Worm (Caenorhabditis elegans) whole organism, mixed stage, embryonic: ENCODE data around the gene rin-1.
"Not testable (repeated sequence)": the region's sequence is repeated elsewhere in the genome, so short reads cannot be mapped to it uniquely, and the experiment has no call there.

Experiments used
- M03D4.4 ChIP-seq: sonication (generic microtip); optimal IDR thresholded peaks from 2 replicates; lab custom pipeline; 2017; ENCODE audit warnings: mild to moderate bottlenecking, missing genetic modification characterization, missing compliant biosample characterization
- bed-3 ChIP-seq: fragments of 200-800 bp; sonication (Bioruptor generic); optimal IDR thresholded peaks from 3 replicates; lab custom pipeline; 2018; ENCODE audit warnings: mild to moderate bottlenecking, missing genetic modification characterization, moderate library complexity, missing compliant biosample characterization
- ceh-39 ChIP-seq: fragments of 150-350 bp; optimal IDR thresholded peaks from 2 replicates; lab custom pipeline; 2014; ENCODE audit warnings: missing biosample characterization, missing genetic modification characterization
- ceh-43 ChIP-seq: fragments of 200-800 bp; sonication (Bioruptor generic); optimal IDR thresholded peaks from 2 replicates; lab custom pipeline; 2018; ENCODE audit warnings: mild to moderate bottlenecking, missing genetic modification characterization, moderate library complexity, missing compliant biosample characterization
- ceh-83 ChIP-seq: fragments of 200-800 bp; sonication (Bioruptor generic); optimal IDR thresholded peaks from 2 replicates; lab custom pipeline; 2018; ENCODE audit warnings: mild to moderate bottlenecking, missing genetic modification characterization, missing compliant biosample characterization
- drap-1 ChIP-seq: fragments of 200-800 bp; sonication (Bioruptor generic); optimal IDR thresholded peaks from 3 replicates; lab custom pipeline; 2018; ENCODE audit warnings: mild to moderate bottlenecking, missing genetic modification characterization, missing compliant biosample characterization
- elt-1 ChIP-seq: sonication (generic microtip); optimal IDR thresholded peaks from 2 replicates; lab custom pipeline; 2017; ENCODE audit warnings: missing genetic modification characterization, mild to moderate bottlenecking, missing compliant biosample characterization, antibody characterized with exemption, moderate library complexity, borderline replicate concordance; ENCODE audit not compliant: insufficient read depth
- elt-3 ChIP-seq: fragments of 150-350 bp; optimal IDR thresholded peaks from 2 replicates; lab custom pipeline; 2014; ENCODE audit warnings: missing biosample characterization, missing genetic modification characterization
- flh-1 ChIP-seq: fragments of 200-800 bp; sonication (Bioruptor generic); optimal IDR thresholded peaks from 2 replicates; lab custom pipeline; 2018; ENCODE audit warnings: mild to moderate bottlenecking, missing genetic modification characterization, moderate library complexity, missing compliant biosample characterization
- ham-2 ChIP-seq: fragments of 200-800 bp; sonication (Bioruptor generic); optimal IDR thresholded peaks from 2 replicates; lab custom pipeline; 2018; ENCODE audit warnings: mild to moderate bottlenecking, missing genetic modification characterization, missing compliant biosample characterization
- hlh-1 ChIP-seq: fragments of 150-350 bp; optimal IDR thresholded peaks from 2 replicates; lab custom pipeline; 2014; ENCODE audit warnings: missing biosample characterization, missing genetic modification reagents, missing genetic modification characterization
- lsy-2 ChIP-seq: fragments of 150-350 bp; optimal IDR thresholded peaks from 2 replicates; lab custom pipeline; 2014; ENCODE audit warnings: missing biosample characterization, missing genetic modification characterization
- mab-5 ChIP-seq: fragments of 150-350 bp; optimal IDR thresholded peaks from 2 replicates; lab custom pipeline; 2014; ENCODE audit warnings: missing biosample characterization, missing genetic modification characterization
- mls-2 ChIP-seq: sonication (generic microtip); optimal IDR thresholded peaks from 2 replicates; lab custom pipeline; 2016; ENCODE audit warnings: mild to moderate bottlenecking, missing genetic modification characterization, moderate library complexity, missing compliant biosample characterization
- nhr-12 ChIP-seq: fragments of 150-350 bp; optimal IDR thresholded peaks from 2 replicates; lab custom pipeline; 2014; ENCODE audit warnings: missing biosample characterization, missing genetic modification characterization
- nhr-2 ChIP-seq: fragments of 150-350 bp; optimal IDR thresholded peaks from 2 replicates; lab custom pipeline; 2014; ENCODE audit warnings: missing biosample characterization, missing genetic modification characterization
- nhr-237 ChIP-seq: fragments of 150-350 bp; optimal IDR thresholded peaks from 2 replicates; lab custom pipeline; 2014; ENCODE audit warnings: missing biosample characterization, missing genetic modification characterization
- nhr-28 ChIP-seq: fragments of 150-350 bp; optimal IDR thresholded peaks from 2 replicates; lab custom pipeline; 2014; ENCODE audit warnings: missing biosample characterization, missing genetic modification characterization
- nhr-76 ChIP-seq: sonication (generic microtip); optimal IDR thresholded peaks from 2 replicates; lab custom pipeline; 2017; ENCODE audit warnings: missing biosample characterization, missing genetic modification characterization
- pha-4 ChIP-seq: fragments of 150-350 bp; optimal IDR thresholded peaks from 2 replicates; lab custom pipeline; 2018; ENCODE audit warnings: missing biosample characterization, missing genetic modification reagents, missing genetic modification characterization
- sem-2 ChIP-seq: fragments of 200-800 bp; sonication (Bioruptor generic); optimal IDR thresholded peaks from 2 replicates; lab custom pipeline; 2018; ENCODE audit warnings: mild to moderate bottlenecking, missing genetic modification characterization, missing compliant biosample characterization
- snpc-4 ChIP-seq: fragments of 150-350 bp; optimal IDR thresholded peaks from 2 replicates; lab custom pipeline; 2014; ENCODE audit warnings: missing biosample characterization, missing genetic modification characterization
- sptf-1 ChIP-seq: sonication (generic microtip); optimal IDR thresholded peaks from 2 replicates; lab custom pipeline; 2017; ENCODE audit warnings: mild to moderate bottlenecking, missing genetic modification characterization, moderate library complexity, missing compliant biosample characterization
- tbx-8 ChIP-seq: fragments of 200-800 bp; sonication (Bioruptor generic); optimal IDR thresholded peaks from 2 replicates; lab custom pipeline; 2018; ENCODE audit warnings: mild to moderate bottlenecking, missing genetic modification characterization, moderate library complexity, missing compliant biosample characterization
- unc-120 ChIP-seq: sonication (generic microtip); optimal IDR thresholded peaks from 2 replicates; lab custom pipeline; 2017; ENCODE audit warnings: missing genetic modification characterization, missing compliant biosample characterization; ENCODE audit not compliant: poor library complexity, severe bottlenecking
- zip-8 ChIP-seq: fragments of 150-350 bp; optimal IDR thresholded peaks from 2 replicates; lab custom pipeline; 2014; ENCODE audit warnings: missing biosample characterization, missing genetic modification characterization
- ztf-11 ChIP-seq: fragments of 150-350 bp; optimal IDR thresholded peaks from 2 replicates; lab custom pipeline; 2014; ENCODE audit warnings: missing biosample characterization, missing genetic modification characterization

Gene rin-1

ce11 chrV:14773048-14773447 is 42.4 kb downstream of the rin-1 start, which contains the start of gene haf-7:
Gene haf-7 (plus strand): TSS chrV:14773258.
- TF ChIP-seq zip-8 (tag; lab: Kevin White, UChicago) (no peak), tbx-8 (GFP tag; lab: Kevin White, UChicago) (no peak), mab-5 (tag; lab: Kevin White, UChicago) (no peak), nhr-237 (no peak), snpc-4 (tag; lab: Kevin White, UChicago) (no peak), elt-3 (tag; lab: Kevin White, UChicago) (no peak), nhr-2 (tag; lab: Kevin White, UChicago) (no peak), ham-2 (no peak), unc-120 (tag; lab: Kevin White, UChicago) (no peak), elt-1 (tag; lab: Kevin White, UChicago) (no peak), drap-1 (no peak)

- TF ChIP-seq hlh-1 (no peak), nhr-12 (tag; lab: Kevin White, UChicago) (no peak), bed-3 (GFP tag; lab: Kevin White, UChicago) (no peak), tbx-8 (GFP tag; lab: Kevin White, UChicago) (no peak), ceh-83 (GFP tag; lab: Kevin White, UChicago) (no peak), nhr-237 (no peak), zip-8 (tag; lab: Kevin White, UChicago) (no peak), ztf-11 (tag; lab: Kevin White, UChicago) (no peak), nhr-28 (tag; lab: Kevin White, UChicago) (no peak)
These were observed 51.8 kb downstream of the rin-1 start for ce11 chrV:14763582-14763981.

ce11 chrV:14762563-14762962 is 52.8 kb downstream of the rin-1 start:
- TF ChIP-seq nhr-28 (tag; lab: Kevin White, UChicago) (no peak), mls-2 (tag; lab: Kevin White, UChicago) (no peak), nhr-237 (no peak), unc-120 (tag; lab: Kevin White, UChicago) (no peak), ceh-39 (tag; lab: Kevin White, UChicago) (no peak)

DNA sequence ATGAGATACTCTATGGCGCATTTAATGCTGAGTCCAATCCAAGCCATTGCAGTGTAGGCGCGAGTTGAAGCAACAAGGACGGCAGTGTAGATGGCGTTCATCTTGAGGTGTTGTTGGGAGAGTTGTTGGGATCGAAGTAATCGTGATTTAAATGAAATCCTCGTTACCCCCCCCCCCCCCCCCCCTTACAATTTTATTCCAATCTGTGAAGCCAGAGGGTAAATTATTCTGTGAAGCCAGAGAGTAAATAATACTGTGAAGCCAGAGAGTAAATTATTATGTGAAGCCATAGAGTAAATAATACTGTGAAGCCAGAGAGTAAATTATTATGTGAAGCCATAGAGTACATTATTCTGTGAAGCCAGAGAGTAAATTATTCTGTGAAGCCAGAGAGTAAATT is 65.0 kb downstream of the rin-1 start, which contains the start of gene nspa-10:
TSS of gene nspa-10 (minus strand) at position 101 of the 400 bp plus-strand sequence.
- not testable (repeated sequence) for TF ChIP-seq ceh-39, nhr-12, snpc-4 (tag; lab: Kevin White, UChicago)

- TF ChIP-seq sem-2 (no peak), nhr-237 (no peak), ztf-11 (tag; lab: Kevin White, UChicago) (no peak), tbx-8 (GFP tag; lab: Kevin White, UChicago) (no peak), sptf-1 (no peak), ceh-43 (GFP tag; lab: Kevin White, UChicago) (no peak), pha-4 (tag; lab: Kevin White, UChicago) (no peak), M03D4.4 (tag; lab: Kevin White, UChicago) (no peak), nhr-2 (tag; lab: Kevin White, UChicago) (no peak), nhr-12 (tag; lab: Kevin White, UChicago) (no peak), ceh-83 (GFP tag; lab: Kevin White, UChicago) (no peak), lsy-2 (tag; lab: Kevin White, UChicago) (no peak), nhr-76 (tag; lab: Kevin White, UChicago) (no peak), flh-1 (GFP tag; lab: Kevin White, UChicago) (no peak), snpc-4 (tag; lab: Kevin White, UChicago) (no peak)
These were observed 66.7 kb downstream of the rin-1 start, which contains the start of the genes lipl-8 and Y50E8A.22 for ce11 chrV:14748608-14749137. Gene lipl-8 (minus strand): TSS chrV:14748708. Gene Y50E8A.22 (minus strand): TSS chrV:14749087.

ce11 chrV:14746975-14747374 is 68.4 kb downstream of the rin-1 start:
- no peak for TF ChIP-seq nhr-12 (tag; lab: Kevin White, UChicago)
- no peak for TF ChIP-seq ceh-43 (GFP tag; lab: Kevin White, UChicago)
- no peak for TF ChIP-seq snpc-4 (tag; lab: Kevin White, UChicago)
- TF ChIP-seq nhr-2 (tag; lab: Kevin White, UChicago) = no peak
- no peak for TF ChIP-seq hlh-1
- no peak for TF ChIP-seq zip-8 (tag; lab: Kevin White, UChicago)
- TF ChIP-seq elt-3 (tag; lab: Kevin White, UChicago) = no peak
- TF ChIP-seq mab-5 (tag; lab: Kevin White, UChicago) = no peak
- TF ChIP-seq nhr-28 (tag; lab: Kevin White, UChicago) = no peak
